Worm (Caenorhabditis elegans): ENCODE results near the gene F59B8.1.
A peak's percentile ranks its signal among the peaks of the same experiment; 100 is the strongest.

F59B8.1 gene

DNA sequence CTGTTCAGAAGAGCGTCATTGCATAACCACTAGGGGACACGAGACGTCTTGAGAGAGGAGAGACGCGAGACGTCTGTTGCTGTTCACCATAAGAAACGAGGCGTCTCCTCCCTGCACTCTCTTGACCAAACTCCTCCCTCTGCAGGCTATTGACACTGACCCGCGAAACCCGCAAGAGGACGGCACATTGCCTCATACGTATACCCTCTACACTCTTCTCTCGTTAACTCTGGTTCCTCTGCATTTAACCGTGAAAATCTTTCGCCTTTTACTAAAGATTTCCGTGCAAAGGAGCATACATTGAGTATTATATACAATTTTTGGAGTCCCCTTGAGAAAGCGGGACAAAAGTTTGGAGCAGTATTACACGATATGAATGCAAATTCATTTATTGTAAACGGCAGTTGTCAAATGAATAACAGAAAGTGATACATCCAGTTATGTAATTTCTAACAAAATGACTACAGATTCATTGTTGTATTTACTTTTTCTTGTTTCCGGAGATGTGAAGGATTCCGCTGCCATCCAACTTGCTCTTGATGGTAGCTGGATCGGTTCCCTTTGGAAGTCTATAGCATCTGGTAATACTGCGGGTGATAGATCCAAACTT is 16.5 kb downstream of the F59B8.1 start (continued):
- TF ChIP-seq lin-13 (tag; optimal IDR thresholded peaks at IDR 0.05) (peak; percentile 94), mep-1 (tag; optimal IDR thresholded peaks at IDR 0.05) (peak; percentile 80)

DNA sequence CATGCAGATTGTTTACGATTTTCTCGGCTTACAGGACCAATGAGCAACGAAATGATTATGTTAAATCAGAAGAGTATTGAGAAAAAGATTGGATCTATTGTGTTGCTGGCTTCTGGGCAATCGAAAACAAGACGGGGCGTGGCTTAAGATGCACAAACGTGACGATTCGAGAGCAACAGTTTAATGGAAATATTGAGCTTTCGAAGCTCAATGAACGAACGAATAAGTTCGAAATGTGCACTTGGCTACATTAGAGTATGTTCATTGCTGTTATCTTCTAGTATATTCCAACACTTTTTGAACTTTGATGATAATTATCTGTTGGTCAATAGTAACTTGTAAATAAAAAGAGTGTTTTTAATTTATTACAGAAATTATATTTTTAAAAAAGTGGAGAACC is 17.3 kb downstream of the F59B8.1 start, which contains the start of gene hsp-12.3:
TSS of gene hsp-12.3 (minus strand) at position 101 of the 400 bp plus-strand sequence.
- TF ChIP-seq nhr-12 (tag; optimal IDR thresholded peaks at IDR 0.05) = no peak
- TF ChIP-seq nhr-28 (tag; optimal IDR thresholded peaks at IDR 0.05) = no peak
- TF ChIP-seq ceh-43 (GFP tag; optimal IDR thresholded peaks at IDR 0.05) = no peak
- no peak for TF ChIP-seq cnd-1 (tag; optimal IDR thresholded peaks at IDR 0.05)
- no peak for TF ChIP-seq ztf-11 (tag; optimal IDR thresholded peaks at IDR 0.05)
- TF ChIP-seq lin-32 (GFP tag; optimal IDR thresholded peaks at IDR 0.05) = no peak
- TF ChIP-seq mls-2 (tag; optimal IDR thresholded peaks at IDR 0.05) = no peak
- no peak for TF ChIP-seq unc-39 (tag; optimal IDR thresholded peaks at IDR 0.05)
- no peak for TF ChIP-seq ceh-83 (GFP tag; optimal IDR thresholded peaks at IDR 0.05)
- no peak for TF ChIP-seq unc-62 (GFP tag; optimal IDR thresholded peaks at IDR 0.05)
- no peak for TF ChIP-seq lsy-2 (tag; optimal IDR thresholded peaks at IDR 0.05)

DNA sequence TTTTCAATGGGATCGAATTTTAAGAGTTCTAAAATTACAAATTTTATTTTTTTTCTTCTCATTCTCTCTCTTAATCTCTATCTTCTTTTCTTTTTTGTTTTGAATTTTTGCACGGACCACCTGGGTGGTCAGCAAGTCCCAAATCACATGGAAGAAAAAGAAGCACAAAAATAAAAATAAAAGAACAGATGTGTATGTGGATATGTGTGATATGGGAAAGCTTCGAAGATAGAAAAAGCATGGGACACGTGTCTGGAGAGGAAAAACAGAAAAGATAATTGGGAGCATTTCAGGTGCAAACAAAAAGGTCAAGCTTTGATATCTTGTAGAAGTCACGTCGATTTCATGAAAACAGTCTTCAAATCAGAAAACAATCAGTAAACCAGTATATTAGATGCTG is 19.1 kb downstream of the F59B8.1 start, which contains the start of gene hsp-12.6:
TSS of gene hsp-12.6 (minus strand) at position 20 of the 400 bp plus-strand sequence.
- TF ChIP-seq ztf-11 (tag; optimal IDR thresholded peaks at IDR 0.05) = no peak
- TF ChIP-seq cnd-1 (tag; optimal IDR thresholded peaks at IDR 0.05) = no peak
- TF ChIP-seq lin-13 (tag; optimal IDR thresholded peaks at IDR 0.05) = no peak
- no peak for TF ChIP-seq sem-2 (GFP tag; optimal IDR thresholded peaks at IDR 0.05)
- no peak for TF ChIP-seq elt-3 (tag; optimal IDR thresholded peaks at IDR 0.05)
- TF ChIP-seq tbx-8 (GFP tag; optimal IDR thresholded peaks at IDR 0.05) = no peak
- TF ChIP-seq elt-1 (tag; optimal IDR thresholded peaks at IDR 0.05; ENCODE audit: borderline replicate concordance, insufficient read depth) = no peak
- no peak for TF ChIP-seq ham-2 (GFP tag; optimal IDR thresholded peaks at IDR 0.05)
- no peak for TF ChIP-seq mab-5 (tag; optimal IDR thresholded peaks at IDR 0.05)
- TF ChIP-seq ceh-39 (tag; optimal IDR thresholded peaks at IDR 0.05) = no peak
- TF ChIP-seq hlh-1 (tag; optimal IDR thresholded peaks at IDR 0.05) = no peak

DNA sequence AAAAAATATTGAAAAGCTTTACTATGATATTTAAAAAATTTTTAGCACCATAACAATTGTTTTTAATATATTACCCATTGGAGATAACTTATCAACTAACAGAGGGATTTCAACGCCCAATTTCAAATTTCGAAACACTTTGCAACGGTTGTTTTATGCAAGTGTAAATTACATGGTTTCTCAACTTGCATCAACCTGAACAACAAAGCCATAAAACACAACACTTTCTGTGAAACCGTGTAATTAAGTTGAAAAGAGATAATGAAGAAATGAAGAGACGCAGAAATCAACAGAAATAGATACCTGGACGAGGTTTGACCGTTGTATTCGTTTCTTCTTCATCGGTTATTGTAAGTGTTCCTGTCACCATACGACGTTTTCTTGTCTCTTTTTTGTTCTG is 22.3 kb downstream of the F59B8.1 start, which contains the start of gene cpin-1:
TSS of gene cpin-1 (plus strand) at position 301 of the 400 bp plus-strand sequence.
- TF ChIP-seq ceh-39 (tag; optimal IDR thresholded peaks at IDR 0.05) (no peak), elt-3 (tag; optimal IDR thresholded peaks at IDR 0.05) (no peak), bed-3 (GFP tag; optimal IDR thresholded peaks at IDR 0.05) (no peak), tbx-8 (GFP tag; optimal IDR thresholded peaks at IDR 0.05) (no peak), lsy-2 (tag; optimal IDR thresholded peaks at IDR 0.05) (no peak), sptf-1 (tag; optimal IDR thresholded peaks at IDR 0.05) (no peak)

DNA sequence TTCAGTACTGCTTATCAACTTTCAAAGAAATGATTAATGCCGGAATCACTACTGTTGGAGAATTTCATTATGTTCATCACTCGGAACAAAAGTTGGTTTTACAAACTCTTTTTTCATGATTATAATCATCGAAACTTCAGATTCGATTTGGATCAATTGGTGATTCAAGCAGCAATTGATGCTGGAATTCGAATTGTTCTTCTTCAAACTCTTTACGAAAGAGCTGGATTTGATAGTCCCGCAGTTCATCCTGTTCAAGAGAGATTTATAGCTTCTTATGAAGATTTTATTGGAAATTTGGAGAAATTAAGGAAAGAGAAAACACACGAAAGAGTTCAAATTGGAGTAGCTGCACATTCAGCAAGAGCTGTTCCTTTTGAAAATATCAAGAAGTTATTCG is 23.8 kb downstream of the F59B8.1 start:
- no peak for TF ChIP-seq flh-1 (GFP tag; optimal IDR thresholded peaks at IDR 0.05)
- no peak for TF ChIP-seq drap-1 (GFP tag; optimal IDR thresholded peaks at IDR 0.05)
- no peak for TF ChIP-seq unc-39 (tag; optimal IDR thresholded peaks at IDR 0.05)
- no peak for TF ChIP-seq bed-3 (GFP tag; optimal IDR thresholded peaks at IDR 0.05)
- TF ChIP-seq sem-2 (GFP tag; optimal IDR thresholded peaks at IDR 0.05) = no peak
- no peak for TF ChIP-seq ceh-83 (GFP tag; optimal IDR thresholded peaks at IDR 0.05)
- TF ChIP-seq pha-4 (tag; optimal IDR thresholded peaks at IDR 0.05) = no peak
- no peak for TF ChIP-seq snpc-4 (tag; optimal IDR thresholded peaks at IDR 0.05)
- no peak for TF ChIP-seq unc-120 (tag; optimal IDR thresholded peaks at IDR 0.05; ENCODE audit: poor library complexity, severe bottlenecking)
- TF ChIP-seq ztf-11 (tag; optimal IDR thresholded peaks at IDR 0.05) = no peak
- TF ChIP-seq cnd-1 (tag; optimal IDR thresholded peaks at IDR 0.05) = no peak
- no peak for TF ChIP-seq hlh-1 (tag; optimal IDR thresholded peaks at IDR 0.05)
- no peak for TF ChIP-seq elt-1 (tag; optimal IDR thresholded peaks at IDR 0.05; ENCODE audit: borderline replicate concordance, insufficient read depth)

DNA sequence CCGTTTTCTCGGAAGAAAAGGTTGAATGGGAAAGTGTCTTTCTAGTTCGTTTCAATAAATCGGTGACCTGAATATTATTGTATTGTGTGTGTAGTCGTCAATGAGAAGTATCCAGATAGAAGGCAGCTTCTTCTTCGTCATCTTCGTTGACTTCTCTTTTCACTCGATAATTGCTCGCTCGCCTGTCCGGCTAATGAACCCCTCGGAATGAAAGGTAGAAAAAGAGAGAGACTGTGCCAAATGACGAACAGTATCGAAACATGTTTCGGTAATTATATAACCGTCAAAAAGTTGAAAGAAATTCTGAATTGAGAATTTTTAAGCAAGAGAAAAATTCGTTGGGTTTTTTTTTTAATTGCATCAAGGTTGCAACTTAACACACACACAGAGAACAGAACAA is 29.3 kb downstream of the F59B8.1 start, which contains the start of gene cutl-17:
TSS of gene cutl-17 (minus strand) at position 101 of the 400 bp plus-strand sequence.
- no peak for TF ChIP-seq elt-3 (tag; optimal IDR thresholded peaks at IDR 0.05)
- TF ChIP-seq nhr-2 (tag; optimal IDR thresholded peaks at IDR 0.05) = no peak
- TF ChIP-seq nhr-28 (tag; optimal IDR thresholded peaks at IDR 0.05) = no peak
- TF ChIP-seq ces-1 (GFP tag; optimal IDR thresholded peaks at IDR 0.05) = no peak
- no peak for TF ChIP-seq snpc-4 (tag; optimal IDR thresholded peaks at IDR 0.05)
- no peak for TF ChIP-seq cnd-1 (tag; optimal IDR thresholded peaks at IDR 0.05)
- no peak for TF ChIP-seq unc-62 (GFP tag; optimal IDR thresholded peaks at IDR 0.05)
- no peak for TF ChIP-seq nhr-237 (tag; optimal IDR thresholded peaks at IDR 0.05)
- no peak for TF ChIP-seq mab-5 (tag; optimal IDR thresholded peaks at IDR 0.05)
- TF ChIP-seq drap-1 (GFP tag; optimal IDR thresholded peaks at IDR 0.05) = no peak
- TF ChIP-seq pha-4 (tag; optimal IDR thresholded peaks at IDR 0.05) = no peak
- no peak for TF ChIP-seq lin-32 (GFP tag; optimal IDR thresholded peaks at IDR 0.05)
- TF ChIP-seq sem-2 (GFP tag; optimal IDR thresholded peaks at IDR 0.05) = no peak
- TF ChIP-seq bed-3 (GFP tag; optimal IDR thresholded peaks at IDR 0.05) = no peak
- TF ChIP-seq mep-1 (tag; optimal IDR thresholded peaks at IDR 0.05) = no peak
- TF ChIP-seq lsy-2 (tag; optimal IDR thresholded peaks at IDR 0.05) = no peak
- no peak for TF ChIP-seq ceh-39 (tag; optimal IDR thresholded peaks at IDR 0.05)
- no peak for TF ChIP-seq hlh-1 (tag; optimal IDR thresholded peaks at IDR 0.05)
- no peak for TF ChIP-seq nhr-76 (tag; optimal IDR thresholded peaks at IDR 0.05)

All from whole organism, mixed stage, embryonic.